Fruit fly (Drosophila melanogaster): ENCODE measurements around the gene Phlpp.
A peak's percentile ranks its signal among the peaks of the same experiment; 100 is the strongest.

The Phlpp gene

DNA sequence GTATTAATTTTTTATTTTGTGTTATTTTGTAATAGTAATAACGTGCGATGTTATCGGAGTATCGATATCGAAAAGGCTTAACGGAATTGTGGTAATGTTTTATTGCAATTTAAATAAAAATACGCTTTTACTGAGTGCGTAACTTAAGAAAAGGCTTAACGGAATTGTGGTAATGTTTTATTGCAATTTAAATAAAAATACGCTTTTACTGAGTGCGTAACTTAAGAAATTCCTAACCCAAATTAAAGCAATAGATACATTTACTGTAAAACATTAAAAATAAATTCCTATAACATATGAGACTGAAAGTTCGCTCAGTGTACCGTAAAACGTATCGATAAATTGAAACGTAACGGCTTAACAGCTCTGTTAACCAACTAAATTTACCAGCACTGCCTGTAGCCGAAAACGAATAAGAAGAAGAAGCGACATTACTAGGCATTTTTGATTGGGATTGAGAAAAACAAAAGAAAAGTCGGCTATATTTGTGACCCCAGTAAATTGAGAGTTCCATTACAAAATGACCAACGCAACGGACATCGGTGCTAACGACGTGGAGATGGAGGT is 7.3 kb upstream of the Phlpp start, which contains the start of gene Rpn3 (continued):
- TF ChIP-seq CG3838 (GFP tag; optimal IDR thresholded peaks at IDR 0.05) = peak; percentile 73
- TF ChIP-seq tin (GFP tag; optimal IDR thresholded peaks at IDR 0.05) = peak; percentile 81
- TF ChIP-seq fd3F (GFP tag; optimal IDR thresholded peaks at IDR 0.05) = peak; percentile 64
- peak; percentile 47 for TF ChIP-seq crc (GFP tag; optimal IDR thresholded peaks at IDR 0.05)
- peak; percentile 79 for TF ChIP-seq CG13624 (GFP tag; optimal IDR thresholded peaks at IDR 0.05)
- peak; percentile 82 for TF ChIP-seq CG8924 (tag; optimal IDR thresholded peaks at IDR 0.05)
- TF ChIP-seq CG15269 (tag; optimal IDR thresholded peaks at IDR 0.05) = peak; percentile 78
- no peak for TF ChIP-seq Vsx1 (GFP tag; optimal IDR thresholded peaks at IDR 0.05)
- no peak for TF ChIP-seq CG15011 (GFP tag; optimal IDR thresholded peaks at IDR 0.05)
- TF ChIP-seq Dek (tag; optimal IDR thresholded peaks at IDR 0.05) = peak; percentile 75
- TF ChIP-seq Dip2 (GFP tag; IDR thresholded peaks at IDR 0.05) = no peak
- TF ChIP-seq NC2α (GFP tag; optimal IDR thresholded peaks at IDR 0.05) = peak; percentile 51
- no peak for TF ChIP-seq fd64A (GFP tag; optimal IDR thresholded peaks at IDR 0.05)
- peak; percentile 80 for TF ChIP-seq ems (GFP tag; optimal IDR thresholded peaks at IDR 0.05)
- peak; percentile 24 for TF ChIP-seq luna (GFP tag; optimal IDR thresholded peaks at IDR 0.05)
- peak; percentile 68; the same call in 1 of the 2 replicates for TF ChIP-seq sna (GFP tag; IDR thresholded peaks at IDR 0.05; ENCODE audit: partially characterized antibody)
- peak; percentile 70 for TF ChIP-seq Ssrp (tag; optimal IDR thresholded peaks at IDR 0.05)
- peak; percentile 79 for TF ChIP-seq Atf-2 (GFP tag; optimal IDR thresholded peaks at IDR 0.05)
- TF ChIP-seq CG17612 (GFP tag; IDR thresholded peaks at IDR 0.05) = peak; percentile 83
- TF ChIP-seq pros (GFP tag; optimal IDR thresholded peaks at IDR 0.05) = no peak
- TF ChIP-seq sd (tag; optimal IDR thresholded peaks at IDR 0.05) = no peak
- TF ChIP-seq HLH4C (GFP tag; IDR thresholded peaks at IDR 0.05; ENCODE audit: partially characterized antibody) = peak; percentile 72
- TF ChIP-seq sob (GFP tag; IDR thresholded peaks at IDR 0.05) = peak; percentile 86
- peak; percentile 61 for TF ChIP-seq Deaf1 (tag; optimal IDR thresholded peaks at IDR 0.05)
- peak; percentile 85 for TF ChIP-seq HLH54F (GFP tag; optimal IDR thresholded peaks at IDR 0.05)
- TF ChIP-seq oc (tag; optimal IDR thresholded peaks at IDR 0.05) = peak; percentile 58
- TF ChIP-seq CG12391 (tag; optimal IDR thresholded peaks at IDR 0.05) = peak; percentile 93
- TF ChIP-seq CG9727 (GFP tag; optimal IDR thresholded peaks at IDR 0.05) = peak; percentile 82
- TF ChIP-seq CG34376 (GFP tag; optimal IDR thresholded peaks at IDR 0.05) = peak; percentile 9
- peak; percentile 86 for TF ChIP-seq Hmr (GFP tag; optimal IDR thresholded peaks at IDR 0.05)
- peak; percentile 76 for TF ChIP-seq Meics (GFP tag; optimal IDR thresholded peaks at IDR 0.05)
- no peak for TF ChIP-seq ham (GFP tag; IDR thresholded peaks at IDR 0.05)
- peak; percentile 62 for TF ChIP-seq CG43689 (GFP tag; IDR thresholded peaks at IDR 0.05)
- TF ChIP-seq Oli (tag; optimal IDR thresholded peaks at IDR 0.05) = peak; percentile 82
- TF ChIP-seq CG13775 (GFP tag; optimal IDR thresholded peaks at IDR 0.05) = peak; percentile 87
- peak; percentile 14 for TF ChIP-seq da (GFP tag; optimal IDR thresholded peaks at IDR 0.05)
- TF ChIP-seq gt (GFP tag; IDR thresholded peaks at IDR 0.05) = 0 out of 2 replicates have a peak, but pooled peaks have one; percentile 19
- TF ChIP-seq CG6272 (GFP tag; IDR thresholded peaks at IDR 0.05) = peak; percentile 79
- TF ChIP-seq CG8281 (tag; optimal IDR thresholded peaks at IDR 0.05) = no peak
- peak; percentile 68 for TF ChIP-seq CG16815 (GFP tag; optimal IDR thresholded peaks at IDR 0.05)
- TF ChIP-seq CG1792 (GFP tag; optimal IDR thresholded peaks at IDR 0.05) = peak; percentile 45
- TF ChIP-seq CG17361 (GFP tag; IDR thresholded peaks at IDR 0.05) = peak; percentile 83
- TF ChIP-seq sens-2 (GFP tag; IDR thresholded peaks at IDR 0.05) = peak; percentile 76; the same call in 1 of the 2 replicates
- peak; percentile 78 for TF ChIP-seq B-H1 (GFP tag; IDR thresholded peaks at IDR 0.05)
- peak; percentile 74 for TF ChIP-seq tap (tag; optimal IDR thresholded peaks at IDR 0.05)
- peak; percentile 69 for TF ChIP-seq CG4617 (GFP tag; optimal IDR thresholded peaks at IDR 0.05; ENCODE audit: borderline replicate concordance)
- peak; percentile 62 for TF ChIP-seq CG9215 (GFP tag; IDR thresholded peaks at IDR 0.05)
- TF ChIP-seq salm (tag; optimal IDR thresholded peaks at IDR 0.05) = peak; percentile 68
- TF ChIP-seq nmo (GFP tag; optimal IDR thresholded peaks at IDR 0.05) = peak; percentile 87
- TF ChIP-seq D19B (GFP tag; optimal IDR thresholded peaks at IDR 0.05) = no peak

Measured in whole organism, embryonic.